Worm (Caenorhabditis elegans): Measurements from ENCODE around the gene pin-2.

pin-2 gene

ce11 chrIV:12773519-12773918 lies 20.1 kb upstream of the pin-2 start, which contains the start of gene unc-31:
Gene unc-31 (plus strand): TSS chrIV:12773867.
- TF ChIP-seq fkh-10 (GFP tag; optimal IDR thresholded peaks at IDR 0.05) (peak; percentile 71), ZK337.2 (GFP tag; IDR thresholded peaks at IDR 0.05) (no peak), lir-3 (tag; optimal IDR thresholded peaks at IDR 0.05) (no peak), aha-1 (tag) (no peak), zip-11 (GFP tag; IDR thresholded peaks at IDR 0.05) (no peak), ces-1 (GFP tag; optimal IDR thresholded peaks at IDR 0.05) (peak; percentile 30), ctbp-1 (GFP tag; IDR thresholded peaks at IDR 0.05) (peak; percentile 35; the same call in 1 of the 2 replicates), lim-7 (GFP tag; IDR thresholded peaks at IDR 0.05) (no peak), pqm-1 (tag; optimal IDR thresholded peaks at IDR 0.05) (no peak), daf-19 (GFP tag; conservative IDR thresholded peaks at IDR 0.05) (no peak), F37D6.2 (tag; optimal IDR thresholded peaks at IDR 0.05) (no peak), mes-2 (tag; optimal IDR thresholded peaks at IDR 0.05; ENCODE audit: poor library complexity, severe bottlenecking) (no peak)

DNA sequence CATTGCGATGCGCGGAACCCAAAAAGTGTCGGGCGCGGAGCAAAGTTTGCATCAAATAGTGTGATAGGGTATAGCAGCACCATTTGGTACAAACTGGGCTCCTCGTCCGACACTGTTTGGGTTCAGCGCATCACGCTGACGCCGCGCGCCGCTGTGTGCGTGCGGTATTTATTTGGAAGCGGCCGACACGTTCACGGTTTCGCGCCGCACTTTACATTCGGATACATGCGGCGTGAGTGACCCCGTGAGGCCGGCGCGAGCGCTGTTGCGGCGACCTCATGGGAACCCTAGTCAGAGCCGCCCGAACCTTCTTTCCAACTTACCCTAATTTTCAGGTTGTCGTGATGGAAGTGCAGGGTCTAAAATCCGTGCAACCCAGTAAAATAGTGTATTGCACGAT lies 12.7 kb upstream of the pin-2 start:
- TF ChIP-seq mxl-2 (GFP tag; conservative IDR thresholded peaks at IDR 0.05) (no peak), F37D6.2 (tag; optimal IDR thresholded peaks at IDR 0.05) (no peak), mxl-3 (GFP tag; optimal IDR thresholded peaks at IDR 0.05) (no peak), zip-2 (tag; optimal IDR thresholded peaks at IDR 0.05) (no peak), zip-11 (GFP tag; IDR thresholded peaks at IDR 0.05) (no peak), fos-1 (tag; optimal IDR thresholded peaks at IDR 0.05) (no peak), egl-43 (GFP tag; IDR thresholded peaks at IDR 0.05) (0 out of 2 replicates have a peak, but pooled peaks have one; percentile 18), rbr-2 (tag; optimal IDR thresholded peaks at IDR 0.05) (no peak), D1046.2 (GFP tag; IDR thresholded peaks at IDR 0.05) (peak; percentile 58; the same call in 1 of the 2 replicates), ceh-44 (GFP tag; IDR thresholded peaks at IDR 0.05) (no peak), dmd-8 (GFP tag; IDR thresholded peaks at IDR 0.05) (no peak), mdt-29 (GFP tag; IDR thresholded peaks at IDR 0.05) (no peak), jun-1 (tag; optimal IDR thresholded peaks at IDR 0.05) (no peak), F10B5.3 (tag; optimal IDR thresholded peaks at IDR 0.05) (no peak), zag-1 (tag; optimal IDR thresholded peaks at IDR 0.05) (no peak), set-16 (GFP tag; IDR thresholded peaks at IDR 0.05) (peak; percentile 85), saeg-2 (GFP tag; IDR thresholded peaks at IDR 0.05) (no peak), Y48G9A.11 (GFP tag; IDR thresholded peaks at IDR 0.05) (no peak), daf-12 (tag; optimal IDR thresholded peaks at IDR 0.05) (no peak), tra-1 (GFP tag; IDR thresholded peaks at IDR 0.05) (no peak), lin-29 (GFP tag; IDR thresholded peaks at IDR 0.05) (no peak), snpc-1.2 (GFP tag; IDR thresholded peaks at IDR 0.05) (0 out of 2 replicates have a peak, but pooled peaks have one; percentile 42), zfp-3 (GFP tag; conservative IDR thresholded peaks at IDR 0.05) (no peak), unc-130 (GFP tag; optimal IDR thresholded peaks at IDR 0.05) (no peak)

DNA sequence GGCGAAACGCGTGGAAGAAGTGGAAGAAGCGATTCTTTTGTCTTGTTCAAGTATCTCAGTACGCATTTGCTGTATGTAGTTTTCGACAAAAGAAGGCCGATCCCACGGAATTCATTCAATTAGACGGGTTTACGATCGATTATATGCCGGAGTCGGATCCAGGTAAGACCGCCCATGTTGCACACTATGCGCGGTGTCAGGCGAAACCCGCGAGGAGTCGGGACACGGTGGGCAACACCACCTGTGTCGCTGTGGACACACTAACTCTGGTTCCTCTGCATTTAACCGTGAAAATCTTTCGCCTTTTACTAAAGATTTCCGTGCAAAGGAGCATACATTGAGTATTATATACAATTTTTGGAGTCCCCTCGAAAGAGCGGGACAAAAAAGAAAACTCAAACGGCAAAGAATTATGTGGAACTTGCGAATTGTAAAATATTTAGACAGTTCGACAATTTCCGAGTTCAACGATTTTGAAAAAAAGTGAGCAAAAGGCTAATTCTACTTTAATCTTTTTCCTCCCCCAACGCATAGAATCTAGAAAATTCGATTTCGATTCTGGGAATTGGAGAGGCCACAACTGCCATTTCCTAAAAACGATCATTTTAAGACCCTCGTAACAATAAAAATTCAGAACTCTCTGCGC lies 11.7 kb upstream of the pin-2 start:
- no peak for TF ChIP-seq nhr-41 (GFP tag; IDR thresholded peaks at IDR 0.05)
- 0 out of 2 replicates have a peak, but pooled peaks have one; percentile 25 for TF ChIP-seq dmd-9 (GFP tag; IDR thresholded peaks at IDR 0.05)
- peak; percentile 83 for TF ChIP-seq F49E8.2 (tag; optimal IDR thresholded peaks at IDR 0.05; ENCODE audit: borderline replicate concordance)
- TF ChIP-seq zip-2 (tag; optimal IDR thresholded peaks at IDR 0.05): no peak
- TF ChIP-seq ceh-82 (tag; optimal IDR thresholded peaks at IDR 0.05): no peak
- TF ChIP-seq tag-97 (GFP tag; IDR thresholded peaks at IDR 0.05): no peak
- no peak for TF ChIP-seq daf-12 (tag; optimal IDR thresholded peaks at IDR 0.05)
- no peak for TF ChIP-seq vab-7 (GFP tag; IDR thresholded peaks at IDR 0.05)
- TF ChIP-seq ceh-20 (GFP tag; IDR thresholded peaks at IDR 0.05): no peak
- no peak for TF ChIP-seq F10B5.3 (tag; optimal IDR thresholded peaks at IDR 0.05)
- no peak for TF ChIP-seq ceh-62 (tag; optimal IDR thresholded peaks at IDR 0.05)
- TF ChIP-seq lin-38 (GFP tag; IDR thresholded peaks at IDR 0.05): peak; percentile 15; the same call in 1 of the 2 replicates
- TF ChIP-seq tra-1 (GFP tag; IDR thresholded peaks at IDR 0.05): no peak
- no peak for TF ChIP-seq ztf-11 (tag; optimal IDR thresholded peaks at IDR 0.05)
- TF ChIP-seq nhr-6 (tag; optimal IDR thresholded peaks at IDR 0.05): no peak
- peak; percentile 60; the same call in 1 of the 2 replicates for TF ChIP-seq arid-1 (GFP tag; conservative IDR thresholded peaks at IDR 0.05)
- TF ChIP-seq rbr-2 (tag; optimal IDR thresholded peaks at IDR 0.05): no peak
- no peak for TF ChIP-seq ces-1 (GFP tag; optimal IDR thresholded peaks at IDR 0.05)
- TF ChIP-seq lin-15B (tag; optimal IDR thresholded peaks at IDR 0.05): no peak
- no peak for TF ChIP-seq T20F7.1 (GFP tag; optimal IDR thresholded peaks at IDR 0.05)
- TF ChIP-seq hlh-30 (tag; optimal IDR thresholded peaks at IDR 0.05; ENCODE audit: insufficient read depth): no peak

Data from whole organism, L4 larva.